Worm (Caenorhabditis elegans): ENCODE results near the gene F38B6.6.

Gene F38B6.6

DNA sequence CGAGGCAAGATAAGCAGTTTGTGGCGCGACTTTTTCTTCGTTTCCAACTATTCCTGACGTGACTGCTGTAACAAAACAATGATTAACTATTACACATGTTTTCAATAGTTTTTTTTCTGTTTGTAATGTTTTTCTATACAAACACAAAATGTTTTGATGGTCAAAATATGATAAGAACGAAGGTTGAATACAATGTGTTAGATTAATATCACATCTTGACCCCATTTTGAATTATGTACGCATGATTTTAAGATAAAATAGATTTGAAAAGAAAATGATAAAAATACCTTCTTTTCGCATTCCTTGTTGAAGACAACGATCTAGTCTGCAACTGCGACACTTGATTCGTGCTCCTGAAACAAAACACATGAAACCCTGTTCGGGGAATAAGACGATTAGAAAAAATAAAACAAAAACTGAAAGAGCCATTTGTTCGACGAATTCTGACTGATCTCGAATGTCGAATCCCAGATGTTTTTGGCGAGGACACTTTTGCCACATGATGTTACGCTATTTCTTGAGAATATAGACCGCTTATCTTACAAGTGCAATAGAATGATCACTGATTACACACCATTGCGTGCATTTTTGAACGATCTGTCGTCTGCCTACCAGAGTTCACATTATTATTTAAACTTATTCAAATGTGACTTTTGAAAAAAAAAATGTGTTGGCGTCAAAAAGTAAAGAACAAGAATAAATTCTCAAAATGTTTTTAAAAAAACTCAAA lies 24.6 kb downstream of the F38B6.6 start:
- TF ChIP-seq nhr-77 (tag; optimal IDR thresholded peaks at IDR 0.05) (no peak), nhr-129 (tag; optimal IDR thresholded peaks at IDR 0.05) (peak; percentile 6), sma-3 (GFP tag; optimal IDR thresholded peaks at IDR 0.05) (peak; percentile 62), sma-9 (GFP tag; optimal IDR thresholded peaks at IDR 0.05) (peak; percentile 54), sma-9 (tag; optimal IDR thresholded peaks at IDR 0.05) (no peak), fos-1 (tag; optimal IDR thresholded peaks at IDR 0.05) (peak; percentile 33), crh-2 (tag; optimal IDR thresholded peaks at IDR 0.05) (peak; percentile 42), nhr-21 (tag; optimal IDR thresholded peaks at IDR 0.05) (no peak)

- TF ChIP-seq mab-5 (tag; optimal IDR thresholded peaks at IDR 0.05) (no peak), blmp-1 (tag; optimal IDR thresholded peaks at IDR 0.05; ENCODE audit: insufficient read depth) (no peak), egl-27 (tag; optimal IDR thresholded peaks at IDR 0.05) (peak; percentile 54), nhr-21 (tag; optimal IDR thresholded peaks at IDR 0.05) (peak; percentile 73), nhr-11 (tag; optimal IDR thresholded peaks at IDR 0.05) (no peak), ztf-1 (GFP tag; conservative IDR thresholded peaks at IDR 0.05) (no peak), C34F6.9 (tag; optimal IDR thresholded peaks at IDR 0.05) (no peak), nhr-25 (tag; optimal IDR thresholded peaks at IDR 0.05) (peak; percentile 56), ama-1 (optimal IDR thresholded peaks at IDR 0.05) (no peak), lin-11 (tag; optimal IDR thresholded peaks at IDR 0.05) (no peak), dmd-4 (tag; optimal IDR thresholded peaks at IDR 0.05) (no peak), sma-9 (GFP tag; optimal IDR thresholded peaks at IDR 0.05) (peak; percentile 31), sma-9 (tag; optimal IDR thresholded peaks at IDR 0.05) (no peak), nhr-12 (tag; optimal IDR thresholded peaks at IDR 0.05) (no peak), sma-3 (GFP tag; optimal IDR thresholded peaks at IDR 0.05) (peak; percentile 22), sem-4 (tag; optimal IDR thresholded peaks at IDR 0.05) (no peak)
These were observed 26.0 kb downstream of the F38B6.6 start for ce11 chrX:6663780-6664437.

DNA sequence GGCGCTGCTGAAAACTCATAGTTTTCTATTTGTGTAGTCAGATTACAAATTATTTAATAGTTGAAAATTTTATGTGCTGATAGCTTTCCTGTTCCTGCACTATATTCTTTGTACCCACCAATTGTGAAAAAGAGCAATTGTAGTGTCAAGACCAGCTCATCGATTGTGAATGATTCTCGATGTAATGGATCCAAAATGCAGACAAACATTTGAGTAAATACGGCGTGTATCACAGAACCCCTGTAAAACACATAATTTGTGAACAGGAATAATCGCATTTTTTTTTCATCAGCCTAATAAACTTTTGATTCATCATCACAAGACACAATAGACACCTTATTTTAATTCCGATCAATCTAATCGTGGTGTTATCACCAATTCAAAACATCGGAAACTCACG lies 27.6 kb downstream of the F38B6.6 start:
- TF ChIP-seq ceh-16 (tag; optimal IDR thresholded peaks at IDR 0.05) = no peak
- TF ChIP-seq nhr-11 (tag; optimal IDR thresholded peaks at IDR 0.05) = no peak
- TF ChIP-seq lsy-2 (tag; optimal IDR thresholded peaks at IDR 0.05) = no peak
- no peak for TF ChIP-seq Y55F3AM.14 (GFP tag; optimal IDR thresholded peaks at IDR 0.05)
- TF ChIP-seq sma-9 (GFP tag; optimal IDR thresholded peaks at IDR 0.05) = no peak
- TF ChIP-seq sma-9 (tag; optimal IDR thresholded peaks at IDR 0.05) = no peak
- TF ChIP-seq skn-1 (tag; optimal IDR thresholded peaks at IDR 0.05) = no peak
- TF ChIP-seq sem-4 (tag; optimal IDR thresholded peaks at IDR 0.05) = no peak
- no peak for TF ChIP-seq ama-1 (optimal IDR thresholded peaks at IDR 0.05)
- no peak for TF ChIP-seq crh-2 (tag; optimal IDR thresholded peaks at IDR 0.05)
- no peak for TF ChIP-seq nhr-23 (tag; optimal IDR thresholded peaks at IDR 0.05)
- no peak for TF ChIP-seq unc-39 (tag; optimal IDR thresholded peaks at IDR 0.05)
- TF ChIP-seq ZK546.5 (tag; optimal IDR thresholded peaks at IDR 0.05) = no peak
- TF ChIP-seq nhr-25 (tag; optimal IDR thresholded peaks at IDR 0.05) = no peak
- TF ChIP-seq dmd-4 (tag; optimal IDR thresholded peaks at IDR 0.05) = no peak
- no peak for TF ChIP-seq nhr-21 (tag; optimal IDR thresholded peaks at IDR 0.05)
- TF ChIP-seq mab-5 (tag; optimal IDR thresholded peaks at IDR 0.05) = no peak
- no peak for TF ChIP-seq mbf-1 (tag; optimal IDR thresholded peaks at IDR 0.05)
- no peak for TF ChIP-seq nhr-77 (tag; optimal IDR thresholded peaks at IDR 0.05)
- TF ChIP-seq sma-3 (GFP tag; optimal IDR thresholded peaks at IDR 0.05) = no peak

ce11 chrX:6656770-6657169 lies 33.1 kb downstream of the F38B6.6 start:
- TF ChIP-seq fos-1 (tag; optimal IDR thresholded peaks at IDR 0.05) = peak; percentile 62
- TF ChIP-seq ztf-1 (GFP tag; conservative IDR thresholded peaks at IDR 0.05) = no peak
- TF ChIP-seq unc-55 (GFP tag; optimal IDR thresholded peaks at IDR 0.05) = no peak
- TF ChIP-seq sma-9 (GFP tag; optimal IDR thresholded peaks at IDR 0.05) = peak; percentile 1
- no peak for TF ChIP-seq sma-9 (tag; optimal IDR thresholded peaks at IDR 0.05)

ce11 chrX:6656251-6656650 lies 33.6 kb downstream of the F38B6.6 start:
- TF ChIP-seq nhr-6 (tag; optimal IDR thresholded peaks at IDR 0.05) (no peak), mdl-1 (tag; optimal IDR thresholded peaks at IDR 0.05) (no peak), fos-1 (tag; optimal IDR thresholded peaks at IDR 0.05) (no peak), nhr-23 (tag; optimal IDR thresholded peaks at IDR 0.05) (no peak), nhr-12 (tag; optimal IDR thresholded peaks at IDR 0.05) (no peak), zag-1 (tag; optimal IDR thresholded peaks at IDR 0.05) (no peak)
